Fruit fly (Drosophila melanogaster): Measurements from ENCODE around the gene Drsl5.

DNA sequence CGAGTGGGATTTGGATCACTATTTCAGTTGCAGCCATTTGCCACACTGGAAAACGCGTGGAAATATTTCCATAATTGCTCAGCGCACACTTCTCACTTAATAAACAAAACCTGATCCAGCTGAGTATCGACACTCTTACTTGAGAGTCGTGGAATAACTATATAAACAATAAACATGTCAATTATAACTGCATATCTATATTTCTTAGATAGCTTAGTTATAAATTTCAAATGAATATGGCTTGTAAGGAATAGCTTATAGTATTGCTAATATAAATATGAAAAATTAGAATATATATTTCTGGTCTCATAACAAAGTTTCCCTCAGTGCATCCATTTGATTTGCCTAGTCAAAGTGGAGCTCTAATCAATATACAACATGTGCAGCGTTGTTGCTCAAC lies 33.3 kb upstream of the Drsl5 start:
- no peak for TF ChIP-seq EcR (GFP tag; optimal IDR thresholded peaks at IDR 0.05)
- no peak for TF ChIP-seq CG13204 (GFP tag; optimal IDR thresholded peaks at IDR 0.05)
- TF ChIP-seq CG15710 (tag; optimal IDR thresholded peaks at IDR 0.05): no peak
- TF ChIP-seq gl (tag; optimal IDR thresholded peaks at IDR 0.05): no peak
- no peak for TF ChIP-seq CG17806 (tag; optimal IDR thresholded peaks at IDR 0.05)
- TF ChIP-seq Snoo (tag; optimal IDR thresholded peaks at IDR 0.05): no peak
- TF ChIP-seq rn (GFP tag; IDR thresholded peaks at IDR 0.05): no peak
- TF ChIP-seq CG14655 (GFP tag; optimal IDR thresholded peaks at IDR 0.05): no peak
- TF ChIP-seq CG9948 (tag; optimal IDR thresholded peaks at IDR 0.05): no peak
- no peak for TF ChIP-seq CG8159 (tag; optimal IDR thresholded peaks at IDR 0.05)
- TF ChIP-seq fd96Ca (GFP tag; IDR thresholded peaks at IDR 0.05): no peak

Measured in whole organism, pupa.